Worm (Caenorhabditis elegans) whole organism, mixed stage, embryonic: ENCODE data around the gene clec-5.

Experiments used
- blmp-1 ChIP-seq: fragments of 150-350 bp; optimal IDR thresholded peaks from 2 replicates; lab custom pipeline; 2014; ENCODE audit warnings: missing biosample characterization, missing genetic modification characterization
- cnd-1 ChIP-seq: fragments of 200-800 bp; sonication (Bioruptor generic); optimal IDR thresholded peaks from 2 replicates; lab custom pipeline; 2018; ENCODE audit warnings: mild to moderate bottlenecking, missing genetic modification characterization, missing compliant biosample characterization
- elt-3 ChIP-seq: fragments of 150-350 bp; optimal IDR thresholded peaks from 2 replicates; lab custom pipeline; 2014; ENCODE audit warnings: missing biosample characterization, missing genetic modification characterization
- flh-1 ChIP-seq: fragments of 200-800 bp; sonication (Bioruptor generic); optimal IDR thresholded peaks from 2 replicates; lab custom pipeline; 2018; ENCODE audit warnings: mild to moderate bottlenecking, missing genetic modification characterization, moderate library complexity, missing compliant biosample characterization
- lsy-2 ChIP-seq: fragments of 150-350 bp; optimal IDR thresholded peaks from 2 replicates; lab custom pipeline; 2014; ENCODE audit warnings: missing biosample characterization, missing genetic modification characterization
- mep-1 ChIP-seq: fragments of 150-350 bp; optimal IDR thresholded peaks from 2 replicates; lab custom pipeline; 2017; ENCODE audit warnings: missing biosample characterization, missing genetic modification reagents, missing genetic modification characterization, inconsistent platforms
- nhr-12 ChIP-seq: fragments of 150-350 bp; optimal IDR thresholded peaks from 2 replicates; lab custom pipeline; 2014; ENCODE audit warnings: missing biosample characterization, missing genetic modification characterization
- nhr-28 ChIP-seq: fragments of 150-350 bp; optimal IDR thresholded peaks from 2 replicates; lab custom pipeline; 2014; ENCODE audit warnings: missing biosample characterization, missing genetic modification characterization
- nhr-76 ChIP-seq: sonication (generic microtip); optimal IDR thresholded peaks from 2 replicates; lab custom pipeline; 2017; ENCODE audit warnings: missing biosample characterization, missing genetic modification characterization
- pha-4 ChIP-seq: fragments of 150-350 bp; optimal IDR thresholded peaks from 2 replicates; lab custom pipeline; 2018; ENCODE audit warnings: missing biosample characterization, missing genetic modification reagents, missing genetic modification characterization
- snpc-4 ChIP-seq: fragments of 150-350 bp; optimal IDR thresholded peaks from 2 replicates; lab custom pipeline; 2014; ENCODE audit warnings: missing biosample characterization, missing genetic modification characterization
- unc-120 ChIP-seq: sonication (generic microtip); optimal IDR thresholded peaks from 2 replicates; lab custom pipeline; 2017; ENCODE audit warnings: missing genetic modification characterization, missing compliant biosample characterization; ENCODE audit not compliant: poor library complexity, severe bottlenecking
- zip-8 ChIP-seq: fragments of 150-350 bp; optimal IDR thresholded peaks from 2 replicates; lab custom pipeline; 2014; ENCODE audit warnings: missing biosample characterization, missing genetic modification characterization
- ztf-11 ChIP-seq: fragments of 150-350 bp; optimal IDR thresholded peaks from 2 replicates; lab custom pipeline; 2014; ENCODE audit warnings: missing biosample characterization, missing genetic modification characterization

- TF ChIP-seq pha-4 (tag; lab: Kevin White, UChicago), result no peak
- TF ChIP-seq cnd-1 (tag; lab: Kevin White, UChicago), result no peak
- no peak for TF ChIP-seq flh-1 (GFP tag; lab: Kevin White, UChicago)
- no peak for TF ChIP-seq zip-8 (tag; lab: Kevin White, UChicago)
- TF ChIP-seq elt-3, result no peak
- no peak for TF ChIP-seq lsy-2 (tag; lab: Kevin White, UChicago)
- no peak for TF ChIP-seq nhr-28
- no peak for TF ChIP-seq blmp-1
- no peak for TF ChIP-seq snpc-4
- no peak for TF ChIP-seq nhr-12 (tag; lab: Kevin White, UChicago)
- TF ChIP-seq unc-120 (tag; lab: Kevin White, UChicago), result no peak
- TF ChIP-seq nhr-76 (tag; lab: Kevin White, UChicago), result no peak
- no peak for TF ChIP-seq ztf-11 (tag; lab: Kevin White, UChicago)
- no peak for TF ChIP-seq mep-1 (tag; lab: Kevin White, UChicago)
Observed at ce11 chrIII:4913736-4914135, 30.3 kb upstream of the clec-5 start.
